Fruit fly (Drosophila melanogaster): ENCODE measurements around the gene CG15059.
A peak's percentile ranks its signal among the peaks of the same experiment; 100 is the strongest.

The CG15059 gene

dm6 chrX:18241267-18241666, 18.1 kb downstream of the CG15059 start:
- TF ChIP-seq Sox15 (GFP tag; optimal IDR thresholded peaks at IDR 0.05) (no peak), CG10631 (GFP tag; optimal IDR thresholded peaks at IDR 0.05) (no peak), achi (GFP tag; optimal IDR thresholded peaks at IDR 0.05) (no peak), esn (GFP tag; optimal IDR thresholded peaks at IDR 0.05) (no peak), fd59A (GFP tag; optimal IDR thresholded peaks at IDR 0.05) (no peak), Hr38 (GFP tag; optimal IDR thresholded peaks at IDR 0.05) (no peak), CG9139 (GFP tag; optimal IDR thresholded peaks at IDR 0.05) (no peak), CG6163 (GFP tag; IDR thresholded peaks at IDR 0.05) (no peak), Hr4 (GFP tag; optimal IDR thresholded peaks at IDR 0.05) (no peak), lz (GFP tag; optimal IDR thresholded peaks at IDR 0.05) (no peak), Hr39 (GFP tag; optimal IDR thresholded peaks at IDR 0.05) (no peak), CG4318 (GFP tag; optimal IDR thresholded peaks at IDR 0.05) (no peak), Ets96B (tag; optimal IDR thresholded peaks at IDR 0.05) (no peak), CG34406 (GFP tag; optimal IDR thresholded peaks at IDR 0.05) (no peak), cyc (GFP tag; optimal IDR thresholded peaks at IDR 0.05) (no peak), CG6854 (GFP tag; optimal IDR thresholded peaks at IDR 0.05) (no peak)

dm6 chrX:18239301-18239700, 20.0 kb downstream of the CG15059 start:
- no peak for TF ChIP-seq Sox14 (GFP tag; optimal IDR thresholded peaks at IDR 0.05)
- no peak for TF ChIP-seq CG7368 (GFP tag; optimal IDR thresholded peaks at IDR 0.05)
- TF ChIP-seq Hr4 (GFP tag; optimal IDR thresholded peaks at IDR 0.05), result no peak
- peak; percentile 4 for TF ChIP-seq dac (GFP tag; optimal IDR thresholded peaks at IDR 0.05)
- TF ChIP-seq acj6 (GFP tag; optimal IDR thresholded peaks at IDR 0.05), result no peak
- peak; percentile 37 for TF ChIP-seq Eip78C (GFP tag)
- TF ChIP-seq CG8119 (GFP tag; IDR thresholded peaks at IDR 0.05), result no peak
- no peak for TF ChIP-seq Gug (GFP tag; IDR thresholded peaks at IDR 0.05)
- no peak for TF ChIP-seq Ets96B (tag; optimal IDR thresholded peaks at IDR 0.05)
- TF ChIP-seq lz (GFP tag; optimal IDR thresholded peaks at IDR 0.05), result peak; percentile 22
- TF ChIP-seq fkh (GFP tag; optimal IDR thresholded peaks at IDR 0.05), result no peak
- no peak for TF ChIP-seq CG8319 (GFP tag; optimal IDR thresholded peaks at IDR 0.05)
- TF ChIP-seq Met (GFP tag; optimal IDR thresholded peaks at IDR 0.05), result no peak
- no peak for TF ChIP-seq Eip75B (GFP tag; optimal IDR thresholded peaks at IDR 0.05)
- no peak for TF ChIP-seq CG11762 (GFP tag; optimal IDR thresholded peaks at IDR 0.05; ENCODE audit: insufficient read depth)
- no peak for TF ChIP-seq spab (GFP tag; optimal IDR thresholded peaks at IDR 0.05)
- TF ChIP-seq pdm3 (GFP tag; optimal IDR thresholded peaks at IDR 0.05), result peak; percentile 32
- TF ChIP-seq CG6163 (GFP tag; IDR thresholded peaks at IDR 0.05), result no peak
- TF ChIP-seq CG32006 (GFP tag; optimal IDR thresholded peaks at IDR 0.05), result peak; percentile 23
- TF ChIP-seq Hr39 (GFP tag; optimal IDR thresholded peaks at IDR 0.05), result peak; percentile 16
- TF ChIP-seq CG10631 (GFP tag; optimal IDR thresholded peaks at IDR 0.05), result no peak
- peak in 1 of 2 experiments; percentile 17 for TF ChIP-seq salr (GFP tag; optimal IDR thresholded peaks at IDR 0.05)
- TF ChIP-seq CG15336 (GFP tag; IDR thresholded peaks at IDR 0.05), result no peak
- TF ChIP-seq CG3919 (GFP tag; optimal IDR thresholded peaks at IDR 0.05), result peak; percentile 49
- no peak for TF ChIP-seq net (GFP tag; optimal IDR thresholded peaks at IDR 0.05)
- TF ChIP-seq OdsH (GFP tag; optimal IDR thresholded peaks at IDR 0.05), result peak; percentile 27
- TF ChIP-seq CG16779 (tag; optimal IDR thresholded peaks at IDR 0.05), result no peak
- TF ChIP-seq Eip93F (GFP tag; optimal IDR thresholded peaks at IDR 0.05), result no peak
- no peak for TF ChIP-seq CG3032 (tag; optimal IDR thresholded peaks at IDR 0.05)
- peak; percentile 38 for TF ChIP-seq cyc (GFP tag; optimal IDR thresholded peaks at IDR 0.05)
- no peak for TF ChIP-seq CG1621 (tag; optimal IDR thresholded peaks at IDR 0.05)
- no peak for TF ChIP-seq eg (GFP tag; IDR thresholded peaks at IDR 0.05)
- no peak for TF ChIP-seq ss (GFP tag; optimal IDR thresholded peaks at IDR 0.05)
- TF ChIP-seq CG6808 (GFP tag; optimal IDR thresholded peaks at IDR 0.05), result no peak
- no peak for TF ChIP-seq CG4318 (GFP tag; optimal IDR thresholded peaks at IDR 0.05)
- TF ChIP-seq Hr38 (GFP tag; optimal IDR thresholded peaks at IDR 0.05), result no peak
- TF ChIP-seq CG11902 (GFP tag; optimal IDR thresholded peaks at IDR 0.05), result no peak
- TF ChIP-seq fd59A (GFP tag; optimal IDR thresholded peaks at IDR 0.05), result no peak
- peak; percentile 21 for TF ChIP-seq CG31627 (GFP tag; optimal IDR thresholded peaks at IDR 0.05)
- TF ChIP-seq CG10669 (GFP tag; optimal IDR thresholded peaks at IDR 0.05), result no peak
- peak; percentile 16 for TF ChIP-seq topi (GFP tag; optimal IDR thresholded peaks at IDR 0.05)
- TF ChIP-seq Ets21C (GFP tag; optimal IDR thresholded peaks at IDR 0.05), result no peak
- TF ChIP-seq Smox (GFP tag; optimal IDR thresholded peaks at IDR 0.05), result no peak
- no peak for TF ChIP-seq Sox15 (GFP tag; optimal IDR thresholded peaks at IDR 0.05)
- no peak for TF ChIP-seq esn (GFP tag; optimal IDR thresholded peaks at IDR 0.05)
- no peak for TF ChIP-seq Lpt (GFP tag; optimal IDR thresholded peaks at IDR 0.05)

Data from whole organism, prepupa.